Fruit fly (Drosophila melanogaster): ENCODE results near the gene alphaTub85E.

DNA sequence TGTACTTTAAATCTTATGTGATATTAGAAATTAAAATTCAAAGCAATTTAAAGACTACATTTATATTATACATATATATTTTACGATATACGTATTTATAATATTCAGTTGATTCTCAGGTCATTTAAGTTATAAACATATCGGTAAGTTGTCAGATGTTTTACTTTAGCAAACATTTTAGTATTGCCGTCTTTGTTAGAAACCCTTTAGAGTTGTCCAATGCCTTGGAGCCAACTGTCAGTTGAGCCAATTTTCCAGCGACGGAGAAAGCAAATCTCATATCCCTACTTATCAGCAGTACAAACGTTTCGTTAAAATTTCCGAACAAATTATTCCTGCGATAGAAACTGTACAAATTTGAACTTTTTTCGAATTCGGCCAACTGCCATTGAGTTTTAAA lies 41.8 kb upstream of the alphaTub85E start, which contains the start of gene topi:
- TF ChIP-seq Rel (GFP tag; optimal IDR thresholded peaks at IDR 0.05) (no peak), Rel (tag; optimal IDR thresholded peaks at IDR 0.05) (no peak), h (GFP tag; optimal IDR thresholded peaks at IDR 0.05) (no peak), sage (GFP tag; optimal IDR thresholded peaks at IDR 0.05) (no peak), Hr78 (GFP tag; optimal IDR thresholded peaks at IDR 0.05) (no peak), Mio (GFP tag; optimal IDR thresholded peaks at IDR 0.05) (no peak), dsf (GFP tag; optimal IDR thresholded peaks at IDR 0.05; ENCODE audit: borderline replicate concordance) (no peak), ey (GFP tag; optimal IDR thresholded peaks at IDR 0.05) (no peak), Abd-B (GFP tag; optimal IDR thresholded peaks at IDR 0.05) (no peak), usp (GFP tag; optimal IDR thresholded peaks at IDR 0.05) (no peak), pan (optimal IDR thresholded peaks at IDR 0.05) (no peak)
